Worm (Caenorhabditis elegans) whole organism, late embryonic: ENCODE data around the gene tbc-8.

ENCODE experiments used
- C08G9.2 ChIP-seq: sonication (generic microtip); optimal IDR thresholded peaks from 2 replicates; lab custom pipeline; 2016; ENCODE audit warnings: mild to moderate bottlenecking, missing genetic modification characterization, moderate library complexity, missing compliant biosample characterization
- C38D4.7 ChIP-seq: fragments of 200-800 bp; sonication (Bioruptor generic); optimal IDR thresholded peaks from 2 replicates; lab custom pipeline; 2018; ENCODE audit warnings: mild to moderate bottlenecking, missing genetic modification characterization, moderate library complexity, missing compliant biosample characterization
- F13H6.1 ChIP-seq: sonication (generic microtip); optimal IDR thresholded peaks from 2 replicates; lab custom pipeline; 2016; ENCODE audit warnings: missing genetic modification characterization, missing compliant biosample characterization
- K09A11.1 ChIP-seq: sonication (generic microtip); optimal IDR thresholded peaks from 2 replicates; lab custom pipeline; 2017; ENCODE audit warnings: antibody characterized with exemption, mild to moderate bottlenecking, missing genetic modification characterization, missing compliant biosample characterization; ENCODE audit not compliant: insufficient read depth
- T23F11.4 ChIP-seq: fragments of 200-800 bp; sonication (Bioruptor generic); optimal IDR thresholded peaks from 2 replicates; lab custom pipeline; 2018; ENCODE audit warnings: mild to moderate bottlenecking, missing genetic modification characterization, missing compliant biosample characterization
- ceh-19 ChIP-seq: fragments of 200-800 bp; sonication (Bioruptor generic); optimal IDR thresholded peaks from 2 replicates; lab custom pipeline; 2018; ENCODE audit warnings: mild to moderate bottlenecking, missing genetic modification characterization, missing compliant biosample characterization
- ceh-2 ChIP-seq: sonication (generic microtip); optimal IDR thresholded peaks from 2 replicates; lab custom pipeline; 2016; ENCODE audit warnings: missing genotype, missing genetic modification characterization, missing compliant biosample characterization
- ceh-22 ChIP-seq: sonication (generic microtip); optimal IDR thresholded peaks from 2 replicates; lab custom pipeline; 2017; ENCODE audit warnings: missing biosample characterization, missing genetic modification characterization
- ceh-31 ChIP-seq: sonication (generic microtip); optimal IDR thresholded peaks from 2 replicates; lab custom pipeline; 2016; ENCODE audit warnings: missing genetic modification characterization, missing compliant biosample characterization
- ceh-45 ChIP-seq: fragments of 200-800 bp; sonication (Bioruptor generic); IDR thresholded peaks from 2 replicates; pipeline ENCODE4 v1.3.6; 2022; ENCODE audit warnings: missing genetic modification reagents, missing genetic modification characterization, missing compliant biosample characterization
- ceh-48 ChIP-seq: sonication (generic microtip); optimal IDR thresholded peaks from 2 replicates; lab custom pipeline; 2016; ENCODE audit warnings: missing genetic modification characterization, inconsistent platforms, missing compliant biosample characterization
- ceh-6 ChIP-seq: fragments of 200-800 bp; sonication (Bioruptor generic); optimal IDR thresholded peaks from 2 replicates; lab custom pipeline; 2018; ENCODE audit warnings: mild to moderate bottlenecking, missing genetic modification characterization, missing compliant biosample characterization
- dmd-4 ChIP-seq: sonication (generic microtip); optimal IDR thresholded peaks from 2 replicates; lab custom pipeline; 2016; ENCODE audit warnings: borderline replicate concordance, missing genetic modification characterization, missing compliant biosample characterization
- elt-2 ChIP-seq: sonication (generic microtip); optimal IDR thresholded peaks from 2 replicates; lab custom pipeline; 2016; ENCODE audit warnings: missing genetic modification reagents, missing genetic modification characterization, missing compliant biosample characterization
- elt-4 ChIP-seq: sonication (generic microtip); optimal IDR thresholded peaks from 2 replicates; lab custom pipeline; 2016; ENCODE audit warnings: missing genetic modification characterization, missing compliant biosample characterization
- fax-1 ChIP-seq: sonication (generic microtip); optimal IDR thresholded peaks from 2 replicates; lab custom pipeline; 2016; ENCODE audit warnings: missing genotype, missing genetic modification characterization, missing compliant biosample characterization
- gmeb-2 ChIP-seq: sonication (generic microtip); optimal IDR thresholded peaks from 2 replicates; lab custom pipeline; 2016; ENCODE audit warnings: missing genetic modification characterization, inconsistent platforms, missing compliant biosample characterization
- hlh-15 ChIP-seq: sonication (generic microtip); optimal IDR thresholded peaks from 2 replicates; lab custom pipeline; 2016; ENCODE audit warnings: missing genetic modification characterization, missing compliant biosample characterization
- hlh-8 ChIP-seq: sonication (generic microtip); optimal IDR thresholded peaks from 2 replicates; lab custom pipeline; 2016; ENCODE audit warnings: missing genotype, missing genetic modification characterization, missing compliant biosample characterization
- lim-6 ChIP-seq: sonication (generic microtip); optimal IDR thresholded peaks from 2 replicates; lab custom pipeline; 2016; ENCODE audit warnings: missing genetic modification characterization, missing compliant biosample characterization
- lin-11 ChIP-seq: fragments of 200-800 bp; sonication (Bioruptor generic); optimal IDR thresholded peaks from 2 replicates; lab custom pipeline; 2018; ENCODE audit warnings: mild to moderate bottlenecking, missing genetic modification characterization, missing compliant biosample characterization
- mec-3 ChIP-seq: sonication (generic microtip); optimal IDR thresholded peaks from 2 replicates; lab custom pipeline; 2016; ENCODE audit warnings: borderline replicate concordance, missing genetic modification characterization, missing compliant biosample characterization
- nhr-11 ChIP-seq: fragments of 150-350 bp; optimal IDR thresholded peaks from 2 replicates; lab custom pipeline; 2014; ENCODE audit warnings: missing biosample characterization, missing genetic modification characterization
- npax-4 ChIP-seq: sonication (generic microtip); optimal IDR thresholded peaks from 2 replicates; lab custom pipeline; 2016; ENCODE audit warnings: missing genetic modification characterization, missing compliant biosample characterization
- odd-2 ChIP-seq: sonication (generic microtip); optimal IDR thresholded peaks from 2 replicates; lab custom pipeline; 2017; ENCODE audit warnings: antibody characterized with exemption, mild to moderate bottlenecking, missing genetic modification characterization, missing compliant biosample characterization
- pag-3 ChIP-seq: sonication (generic microtip); optimal IDR thresholded peaks from 2 replicates; lab custom pipeline; 2016; ENCODE audit warnings: missing compliant biosample characterization, missing genetic modification characterization, borderline replicate concordance
- pha-2 ChIP-seq: sonication (generic microtip); optimal IDR thresholded peaks from 2 replicates; lab custom pipeline; 2017; ENCODE audit warnings: mild to moderate bottlenecking, missing genetic modification characterization, missing compliant biosample characterization
- pqm-1 ChIP-seq: sonication (generic microtip); optimal IDR thresholded peaks from 2 replicates; lab custom pipeline; 2016; ENCODE audit warnings: missing genetic modification characterization, missing compliant biosample characterization
- pros-1 ChIP-seq: fragments of 150-350 bp; optimal IDR thresholded peaks from 2 replicates; lab custom pipeline; 2014; ENCODE audit warnings: missing biosample characterization, missing genetic modification reagents, missing genetic modification characterization
- ref-2 ChIP-seq: sonication (generic microtip); optimal IDR thresholded peaks from 2 replicates; lab custom pipeline; 2016; ENCODE audit warnings: missing genetic modification characterization, missing compliant biosample characterization
- rnt-1 ChIP-seq: sonication (generic microtip); optimal IDR thresholded peaks from 2 replicates; lab custom pipeline; 2016; ENCODE audit warnings: missing genetic modification characterization, missing compliant biosample characterization
- sdc-2 ChIP-seq: sonication (generic microtip); optimal IDR thresholded peaks from 2 replicates; lab custom pipeline; 2016; ENCODE audit warnings: missing genotype, missing genetic modification characterization, missing compliant biosample characterization
- sox-2 ChIP-seq: fragments of 200-800 bp; sonication (Bioruptor generic); IDR thresholded peaks from 2 replicates; pipeline ENCODE4 v1.3.6; 2022; ENCODE audit warnings: missing genetic modification reagents, missing genetic modification characterization, missing compliant biosample characterization
- sox-4 ChIP-seq: sonication (generic microtip); optimal IDR thresholded peaks from 2 replicates; lab custom pipeline; 2017; ENCODE audit warnings: mild to moderate bottlenecking, missing genetic modification characterization, inconsistent platforms, missing compliant biosample characterization
- syd-9 ChIP-seq: sonication (generic microtip); optimal IDR thresholded peaks from 2 replicates; lab custom pipeline; 2016; ENCODE audit warnings: mild to moderate bottlenecking, missing genetic modification characterization, moderate library complexity, missing compliant biosample characterization
- tbx-2 ChIP-seq: sonication (generic microtip); optimal IDR thresholded peaks from 2 replicates; lab custom pipeline; 2016; ENCODE audit warnings: missing genetic modification characterization, missing compliant biosample characterization
- ttx-3 ChIP-seq: sonication (generic microtip); optimal IDR thresholded peaks from 2 replicates; lab custom pipeline; 2016; ENCODE audit warnings: missing genetic modification reagents, missing genetic modification characterization, missing compliant biosample characterization
- unc-55 ChIP-seq: sonication (generic microtip); optimal IDR thresholded peaks from 2 replicates; lab custom pipeline; 2017; ENCODE audit warnings: missing biosample characterization, missing genetic modification reagents, missing genetic modification characterization
- unc-86 ChIP-seq: sonication (generic microtip); optimal IDR thresholded peaks from 2 replicates; lab custom pipeline; 2016; ENCODE audit warnings: missing genetic modification characterization, missing compliant biosample characterization
- zip-5 ChIP-seq: sonication (generic microtip); optimal IDR thresholded peaks from 2 replicates; lab custom pipeline; 2016; ENCODE audit warnings: missing genetic modification characterization, missing compliant biosample characterization

The tbc-8 gene

ce11 chrIII:10333961-10334542 is 30.7 kb upstream of the tbc-8 start, which contains the start of the genes jmjd-4 and mev-1 (continued):
- TF ChIP-seq tbx-2 (tag; lab: Kevin White, UChicago) (peak; percentile 50), odd-2 (no peak), zip-5 (tag; lab: Kevin White, UChicago) (no peak), sox-4 (tag; lab: Kevin White, UChicago) (no peak), ceh-45 (GFP tag; lab: Robert Waterston, UW) (no peak), dmd-4 (tag; lab: Kevin White, UChicago) (no peak), syd-9 (tag; lab: Kevin White, UChicago) (no peak), ceh-19 (GFP tag; lab: Kevin White, UChicago) (no peak), pha-2 (tag; lab: Kevin White, UChicago) (no peak), npax-4 (tag; lab: Kevin White, UChicago) (no peak), sdc-2 (no peak), unc-86 (tag; lab: Kevin White, UChicago) (peak; percentile 57), mec-3 (tag; lab: Kevin White, UChicago) (no peak), C08G9.2 (tag; lab: Kevin White, UChicago) (peak; percentile 9), hlh-15 (tag; lab: Kevin White, UChicago) (no peak), sox-2 (no peak), pag-3 (tag; lab: Kevin White, UChicago) (no peak), ceh-31 (tag; lab: Kevin White, UChicago) (peak; percentile 56), lim-6 (no peak), hlh-8 (tag; lab: Kevin White, UChicago) (no peak), pros-1 (tag; lab: Kevin White, UChicago) (no peak), ref-2 (tag; lab: Kevin White, UChicago) (peak; percentile 45), F13H6.1 (tag; lab: Kevin White, UChicago) (no peak), nhr-11 (tag; lab: Kevin White, UChicago) (no peak), rnt-1 (tag; lab: Kevin White, UChicago) (peak; percentile 58), ceh-22 (no peak), pqm-1 (tag; lab: Kevin White, UChicago) (no peak), ceh-48 (tag; lab: Kevin White, UChicago) (no peak), lin-11 (tag; lab: Kevin White, UChicago) (no peak), K09A11.1 (no peak), unc-55 (GFP tag; lab: Kevin White, UChicago) (no peak), elt-2 (tag; lab: Kevin White, UChicago) (peak; percentile 60), T23F11.4 (no peak)
- TF ChIP-seq, all 69 proteins: peak for 18

- TF ChIP-seq mec-3 (tag; lab: Kevin White, UChicago) (no peak), pros-1 (tag; lab: Kevin White, UChicago) (no peak), ceh-2 (tag; lab: Kevin White, UChicago) (no peak), ceh-6 (no peak), ttx-3 (tag; lab: Kevin White, UChicago) (no peak), ceh-22 (no peak), F13H6.1 (tag; lab: Kevin White, UChicago) (no peak), lim-6 (no peak), fax-1 (tag; lab: Kevin White, UChicago) (no peak), gmeb-2 (tag; lab: Kevin White, UChicago) (no peak), sox-4 (tag; lab: Kevin White, UChicago) (no peak), elt-4 (no peak), zip-5 (tag; lab: Kevin White, UChicago) (no peak), C38D4.7 (GFP tag; lab: Kevin White, UChicago) (no peak), ceh-48 (tag; lab: Kevin White, UChicago) (no peak)
These were observed 29.7 kb upstream of the tbc-8 start, which contains the start of gene ced-9 for ce11 chrIII:10335086-10335485. Gene ced-9, plus strand, starts transcription at chrIII:10335172.
